Worm (Caenorhabditis elegans) whole organism, young adult: Measurements from ENCODE around the gene R02F11.9.

Experiments used
- D2030.7 ChIP-seq: fragments of 200-800 bp; sonication (Bioruptor generic); IDR thresholded peaks from 2 replicates; pipeline ENCODE4 v1.3.6; 2022; ENCODE audit warnings: missing genetic modification reagents, missing genetic modification characterization, missing compliant biosample characterization
- F49E8.2 ChIP-seq: sonication (generic microtip); optimal IDR thresholded peaks from 3 replicates; lab custom pipeline; 2017; ENCODE audit warnings: missing genetic modification characterization, mild to moderate bottlenecking, missing compliant biosample characterization, antibody characterized with exemption, moderate library complexity; ENCODE audit not compliant: insufficient read depth
- T26A5.8 ChIP-seq: sonication (generic microtip); optimal IDR thresholded peaks from 2 replicates; lab custom pipeline; 2016; ENCODE audit warnings: missing genetic modification characterization, missing compliant biosample characterization
- ama-1 ChIP-seq, 3 experiments: fragments of 150-350 bp in 1 of 3; sonication (generic microtip) in 2 of 3; optimal IDR thresholded peaks; 2 replicates each; lab custom pipeline; 2014 to 2018; ENCODE audit warnings: missing biosample characterization in 2 of 3, missing genetic modification characterization in 2 of 3, missing genetic modification reagents in 2 of 3
- atf-7 ChIP-seq: sonication (generic microtip); optimal IDR thresholded peaks from 2 replicates; lab custom pipeline; 2017; ENCODE audit warnings: mild to moderate bottlenecking, missing genetic modification characterization, missing compliant biosample characterization
- cebp-1 ChIP-seq, 2 experiments: fragments of 200-800 bp in 1 of 2; sonication (Bioruptor generic) in 1 of 2; sonication (generic microtip) in 1 of 2; IDR thresholded peaks in 1 of 2; optimal IDR thresholded peaks in 1 of 2; 2 replicates each; pipeline versions ENCODE4 v1.3.6 to Lab custom; 2017 to 2022; ENCODE audit warnings: missing compliant biosample characterization in 2 of 2, missing genetic modification characterization in 2 of 2, mild to moderate bottlenecking in 1 of 2, missing genetic modification reagents in 1 of 2, moderate library complexity in 1 of 2
- ets-4 ChIP-seq: fragments of 200-800 bp; sonication (Bioruptor generic); optimal IDR thresholded peaks from 2 replicates; lab custom pipeline; 2018; ENCODE audit warnings: mild to moderate bottlenecking, missing genetic modification characterization, missing compliant biosample characterization
- lin-26 ChIP-seq: fragments of 200-800 bp; sonication (Bioruptor generic); IDR thresholded peaks from 2 replicates; pipeline ENCODE4 v1.3.6; 2022; ENCODE audit warnings: missing genetic modification reagents, missing genetic modification characterization, missing compliant biosample characterization
- mcd-1 ChIP-seq: fragments of 200-800 bp; sonication (Bioruptor generic); IDR thresholded peaks from 2 replicates; pipeline ENCODE4 v1.3.6; 2022; ENCODE audit warnings: missing genetic modification reagents, missing genetic modification characterization, missing compliant biosample characterization
- mxl-1 ChIP-seq: sonication (generic microtip); optimal IDR thresholded peaks from 2 replicates; lab custom pipeline; 2016; ENCODE audit warnings: missing genetic modification characterization, missing compliant biosample characterization
- nhr-179 ChIP-seq: sonication (generic microtip); optimal IDR thresholded peaks from 2 replicates; lab custom pipeline; 2016; ENCODE audit warnings: mild to moderate bottlenecking, missing genetic modification characterization, missing compliant biosample characterization
- snpc-4 ChIP-seq, 5 experiments: fragments of 150-350 bp in 1 of 5; sonication (generic microtip) in 4 of 5; optimal IDR thresholded peaks; 2 replicates each; lab custom pipeline; 2014 to 2018; ENCODE audit warnings: missing genetic modification characterization in 5 of 5, missing biosample characterization in 3 of 5, antibody characterized with exemption in 2 of 5, mild to moderate bottlenecking in 2 of 5, missing compliant biosample characterization in 2 of 5, missing genotype in 2 of 5, moderate library complexity in 2 of 5, missing genetic modification reagents in 1 of 5
- ztf-25 ChIP-seq: fragments of 200-800 bp; sonication (Bioruptor generic); IDR thresholded peaks from 2 replicates; pipeline ENCODE4 v1.3.6; 2022; ENCODE audit warnings: missing genetic modification reagents, missing genetic modification characterization, missing compliant biosample characterization

- no peak for TF ChIP-seq ztf-25 (GFP tag; lab: Robert Waterston, UW)
- no peak for TF ChIP-seq cebp-1 (GFP tag; IDR thresholded peaks at IDR 0.05; lab: Robert Waterston, UW)
- no peak for TF ChIP-seq cebp-1 (tag; optimal IDR thresholded peaks at IDR 0.05; lab: Kevin White, UChicago)
- no peak for TF ChIP-seq atf-7 (tag; lab: Kevin White, UChicago)
- TF ChIP-seq mxl-1, result no peak
- TF ChIP-seq ets-4, result no peak
- TF ChIP-seq mcd-1 (GFP tag; lab: Robert Waterston, UW), result no peak
- no peak for TF ChIP-seq D2030.7
- TF ChIP-seq T26A5.8, result no peak
- no peak for TF ChIP-seq F49E8.2
- no peak for TF ChIP-seq nhr-179 (tag; lab: Kevin White, UChicago)
- TF ChIP-seq ama-1 (optimal IDR thresholded peaks at IDR 0.05; lab: Kevin White, UChicago), result no peak
- TF ChIP-seq ama-1 (GFP tag; optimal IDR thresholded peaks at IDR 0.05; lab: Kevin White, UChicago), result no peak
- no peak for TF ChIP-seq lin-26 (GFP tag; lab: Robert Waterston, UW)
- TF ChIP-seq snpc-4 (GFP tag; optimal IDR thresholded peaks at IDR 0.05; lab: Kevin White, UChicago), result no peak
- TF ChIP-seq snpc-4 (tag; optimal IDR thresholded peaks at IDR 0.05; lab: Kevin White, UChicago), result no peak
Measured at ce11 chrV:4758019-4758418, 29.2 kb upstream of the R02F11.9 start.
